Fruit fly (Drosophila melanogaster): ENCODE data around the gene CG9368.

CG9368 gene

DNA sequence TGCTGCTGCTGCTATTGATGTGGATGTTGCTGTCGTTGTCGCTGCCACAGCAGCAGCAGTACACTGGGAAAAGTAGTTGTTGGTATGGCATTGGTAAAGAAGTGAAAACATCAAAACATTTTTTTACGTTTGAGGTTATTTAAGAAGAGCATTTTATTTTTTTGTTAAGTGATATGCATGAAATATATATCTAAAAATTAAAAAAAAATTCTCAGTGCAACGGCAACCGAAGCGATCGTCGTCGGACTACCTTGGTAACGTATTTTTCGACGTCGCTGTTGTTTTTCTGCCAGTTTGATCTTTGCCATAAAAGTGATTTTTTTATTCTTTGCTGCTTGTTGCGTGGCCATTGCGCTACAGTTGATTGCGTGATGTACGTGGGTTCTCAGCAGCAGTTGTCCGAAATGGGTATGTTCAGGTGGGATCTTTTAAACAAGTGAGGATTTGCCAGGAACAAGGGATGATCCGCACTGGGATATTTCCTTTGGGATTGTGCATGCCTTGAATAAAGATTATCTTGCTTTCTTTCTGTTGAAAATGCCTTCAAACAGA is 40.7 kb upstream of the CG9368 start (continued):
- peak; percentile 96 for TF ChIP-seq CG12659 (GFP tag; optimal IDR thresholded peaks at IDR 0.05)
- TF ChIP-seq Camta (GFP tag; optimal IDR thresholded peaks at IDR 0.05): peak; percentile 94
- TF ChIP-seq CG10959 (GFP tag; IDR thresholded peaks at IDR 0.05): peak; percentile 95
- TF ChIP-seq zfh1 (GFP tag; IDR thresholded peaks at IDR 0.05): peak; percentile 98
- TF ChIP-seq Opbp (GFP tag; IDR thresholded peaks at IDR 0.05; ENCODE audit: partially characterized antibody): no peak
- TF ChIP-seq bowl (GFP tag; IDR thresholded peaks at IDR 0.05): peak; percentile 85
- TF ChIP-seq CG15011 (GFP tag; optimal IDR thresholded peaks at IDR 0.05): peak; percentile 90
- TF ChIP-seq Fer2 (tag; optimal IDR thresholded peaks at IDR 0.05): peak; percentile 91
- peak; percentile 95 for TF ChIP-seq CG16815 (GFP tag; optimal IDR thresholded peaks at IDR 0.05)
- peak; percentile 96 for TF ChIP-seq sob (GFP tag; IDR thresholded peaks at IDR 0.05)
- peak; percentile 98 for TF ChIP-seq CG10979 (tag; optimal IDR thresholded peaks at IDR 0.05)
- TF ChIP-seq HLH3B (GFP tag; IDR thresholded peaks at IDR 0.05): peak; percentile 93
- peak; percentile 89 for TF ChIP-seq CG3407 (GFP tag; optimal IDR thresholded peaks at IDR 0.05)
- no peak for TF ChIP-seq unc-4 (GFP tag; IDR thresholded peaks at IDR 0.05; ENCODE audit: partially characterized antibody)
- peak; percentile 92 for TF ChIP-seq CG12219 (GFP tag; optimal IDR thresholded peaks at IDR 0.05)
- peak; percentile 99 for TF ChIP-seq CG7271 (tag; optimal IDR thresholded peaks at IDR 0.05)
- peak; percentile 96 for TF ChIP-seq CG10274 (GFP tag; optimal IDR thresholded peaks at IDR 0.05)
- TF ChIP-seq cato (GFP tag; optimal IDR thresholded peaks at IDR 0.05; ENCODE audit: borderline replicate concordance): peak; percentile 88
- peak; percentile 92 for TF ChIP-seq ems (GFP tag; optimal IDR thresholded peaks at IDR 0.05)
- TF ChIP-seq CG7745 (tag; optimal IDR thresholded peaks at IDR 0.05): peak; percentile 84
- peak; percentile 67; the same call in 1 of the 2 replicates for TF ChIP-seq CG10321 (GFP tag; IDR thresholded peaks at IDR 0.05)
- peak; percentile 94 for TF ChIP-seq CG11504 (tag; optimal IDR thresholded peaks at IDR 0.05)
- peak; percentile 91 for TF ChIP-seq NC2β (GFP tag; optimal IDR thresholded peaks at IDR 0.05)
- TF ChIP-seq CG18764 (GFP tag; optimal IDR thresholded peaks at IDR 0.05): peak; percentile 92
- peak; percentile 76; the same call in 1 of the 2 replicates for TF ChIP-seq CG16779 (GFP tag; IDR thresholded peaks at IDR 0.05)
- TF ChIP-seq HmgD (GFP tag; optimal IDR thresholded peaks at IDR 0.05): peak; percentile 33
- peak; percentile 99 for TF ChIP-seq Drgx (GFP tag; IDR thresholded peaks at IDR 0.05)
- peak; percentile 92 for TF ChIP-seq CG14441 (GFP tag; IDR thresholded peaks at IDR 0.05)
- peak; percentile 93 for TF ChIP-seq fd3F (GFP tag; optimal IDR thresholded peaks at IDR 0.05)
- no peak for TF ChIP-seq Hr39 (optimal IDR thresholded peaks at IDR 0.05)
- peak; percentile 65 for TF ChIP-seq CG31365 (tag; optimal IDR thresholded peaks at IDR 0.05)
- peak; percentile 95 for TF ChIP-seq CG3847 (GFP tag; IDR thresholded peaks at IDR 0.05)
- TF ChIP-seq Atf6 (GFP tag; IDR thresholded peaks at IDR 0.05): peak; percentile 95
- peak; percentile 95 for TF ChIP-seq CG11695 (GFP tag; IDR thresholded peaks at IDR 0.05)
- peak; percentile 96 for TF ChIP-seq az2 (GFP tag; optimal IDR thresholded peaks at IDR 0.05)
- TF ChIP-seq CG10147 (GFP tag; optimal IDR thresholded peaks at IDR 0.05): peak; percentile 94
- peak; percentile 96 for TF ChIP-seq CG4424 (GFP tag; optimal IDR thresholded peaks at IDR 0.05)
- TF ChIP-seq Lhr (GFP tag; optimal IDR thresholded peaks at IDR 0.05): peak; percentile 92
- TF ChIP-seq emc (GFP tag; optimal IDR thresholded peaks at IDR 0.05): peak; percentile 75
- TF ChIP-seq Deaf1 (tag; optimal IDR thresholded peaks at IDR 0.05): peak; percentile 74
- peak; percentile 89 to 96 for TF ChIP-seq chif (GFP tag; optimal IDR thresholded peaks at IDR 0.05)
- TF ChIP-seq vnd (GFP tag; IDR thresholded peaks at IDR 0.05; ENCODE audit: partially characterized antibody): no peak
- peak; percentile 92 for TF ChIP-seq CG14050 (GFP tag; IDR thresholded peaks at IDR 0.05)
- peak; percentile 88 for TF ChIP-seq Antp (GFP tag; optimal IDR thresholded peaks at IDR 0.05)
- peak; percentile 87 for TF ChIP-seq Mes4 (GFP tag; optimal IDR thresholded peaks at IDR 0.05)
- TF ChIP-seq cg (GFP tag; optimal IDR thresholded peaks at IDR 0.05): no peak
- TF ChIP-seq CG3726 (GFP tag; IDR thresholded peaks at IDR 0.05): peak; percentile 92
- peak; percentile 92 for TF ChIP-seq CG6254 (GFP tag; optimal IDR thresholded peaks at IDR 0.05)
- TF ChIP-seq Hr78 (GFP tag; optimal IDR thresholded peaks at IDR 0.05): peak in 1 of 2 experiments; percentile 78
